Fruit fly (Drosophila melanogaster) Kc167 (cell line): Measurements from ENCODE around the gene CG1578.

Source experiments
- Myc ChIP-seq: fragments of >200 bp; optimal IDR thresholded peaks from 2 replicates; lab custom pipeline; 2017; ENCODE audit warnings: missing external identifiers
- Sin3A ChIP-seq: fragments of >200 bp; optimal IDR thresholded peaks from 2 replicates; lab custom pipeline; 2018; ENCODE audit warnings: missing external identifiers
- h ChIP-seq: fragments of >200 bp; optimal IDR thresholded peaks from 3 replicates; lab custom pipeline; 2018; ENCODE audit warnings: missing external identifiers
- insv ChIP-seq: fragments of >200 bp; optimal IDR thresholded peaks from 3 replicates; lab custom pipeline; 2018; ENCODE audit warnings: missing external identifiers
- psq ChIP-seq: fragments of >200 bp; optimal IDR thresholded peaks from 2 replicates; lab custom pipeline; 2017; ENCODE audit warnings: missing external identifiers
- ttk ChIP-seq: sonication (Bioruptor generic); optimal IDR thresholded peaks from 2 replicates; lab custom pipeline; 2017; ENCODE audit warnings: missing external identifiers

Gene CG1578

DNA sequence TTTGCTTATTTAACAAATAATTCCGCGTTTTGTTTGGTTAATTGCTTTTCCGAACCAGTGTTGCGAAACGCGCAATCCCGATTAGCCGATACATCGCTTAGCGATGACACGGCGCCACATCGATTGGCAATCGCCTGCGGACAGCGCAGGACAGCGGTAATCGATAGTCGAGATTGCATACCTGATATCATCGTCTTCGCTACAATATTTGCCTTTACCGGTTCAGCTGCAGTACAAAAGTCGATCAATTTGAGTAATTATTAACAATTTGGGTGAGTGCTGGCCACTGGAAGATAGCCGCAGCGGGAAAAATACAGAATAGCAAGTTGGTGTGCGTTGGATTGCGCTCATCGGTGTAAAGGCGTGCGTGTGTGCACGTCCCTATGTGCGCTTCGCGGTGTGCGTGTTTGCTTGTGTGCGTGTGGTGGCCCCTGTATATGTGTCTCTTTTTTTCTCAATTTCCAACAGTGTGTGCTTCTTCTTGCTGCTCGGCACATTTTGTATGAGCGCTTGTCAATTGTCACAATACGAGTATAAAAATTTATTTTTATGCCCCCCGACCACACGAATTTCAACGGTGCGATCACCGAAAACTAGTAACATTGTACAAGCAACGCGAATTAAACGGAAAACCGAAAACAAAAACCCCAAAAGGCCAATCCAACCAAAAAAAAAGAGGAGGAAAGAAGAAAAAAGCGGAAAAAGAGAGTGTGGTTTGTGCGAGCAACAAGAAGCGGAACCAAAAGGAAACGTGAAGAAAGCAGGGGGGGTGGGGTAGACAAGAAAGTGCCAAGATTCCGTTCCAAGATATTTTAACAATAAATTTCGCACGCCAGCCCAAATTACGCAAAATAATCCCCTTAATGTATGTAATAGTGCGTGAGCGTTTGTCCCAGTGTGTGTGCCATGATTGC lies 23.7 kb downstream of the CG1578 start, which contains the start of gene CkIIbeta:
Gene CkIIbeta (plus strand): TSS at position 119 of the 914 bp plus-strand sequence.
- TF ChIP-seq Sin3A (lab: Kevin White, UChicago): no peak
- TF ChIP-seq ttk (lab: Kevin White, UChicago): no peak
- no peak for TF ChIP-seq insv (lab: Kevin White, UChicago)
- no peak for TF ChIP-seq psq
- no peak for TF ChIP-seq h
- TF ChIP-seq Myc: no peak

DNA sequence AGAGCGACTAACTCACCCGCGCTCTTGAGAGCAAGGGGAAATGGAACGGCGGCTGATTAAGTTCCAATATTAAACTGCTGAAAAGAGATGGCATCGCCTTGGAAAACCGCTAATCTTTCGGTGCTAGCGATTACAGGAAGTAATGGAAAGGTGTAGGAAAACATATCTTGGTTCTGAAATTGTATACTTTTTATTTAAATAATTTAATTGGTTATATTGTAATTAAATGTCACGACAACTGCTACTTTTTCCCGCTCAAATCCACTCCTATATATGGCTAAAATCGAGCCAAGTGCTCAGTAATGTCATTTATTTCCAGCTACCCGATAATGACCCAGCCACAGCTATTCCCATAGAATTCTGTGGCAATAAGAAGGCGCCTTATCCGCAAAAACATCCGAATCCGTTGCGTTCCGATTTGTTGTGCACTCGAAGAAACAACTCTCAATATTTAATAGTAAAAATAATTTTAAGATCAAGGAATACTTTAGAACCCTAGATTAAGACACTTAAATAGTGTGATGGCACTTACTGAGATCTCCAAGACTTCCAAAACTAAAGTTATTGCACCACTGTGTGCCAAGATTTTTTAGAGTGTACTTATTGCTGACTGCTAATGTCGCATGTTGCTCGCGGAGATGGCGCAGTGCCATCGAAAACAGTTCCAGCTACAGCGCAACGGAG lies 28.0 kb downstream of the CG1578 start:
- no peak for TF ChIP-seq insv (lab: Kevin White, UChicago)
- TF ChIP-seq Sin3A (lab: Kevin White, UChicago): no peak
- TF ChIP-seq Myc: no peak
- TF ChIP-seq h: no peak
- TF ChIP-seq psq: no peak
- TF ChIP-seq ttk (lab: Kevin White, UChicago): no peak

DNA sequence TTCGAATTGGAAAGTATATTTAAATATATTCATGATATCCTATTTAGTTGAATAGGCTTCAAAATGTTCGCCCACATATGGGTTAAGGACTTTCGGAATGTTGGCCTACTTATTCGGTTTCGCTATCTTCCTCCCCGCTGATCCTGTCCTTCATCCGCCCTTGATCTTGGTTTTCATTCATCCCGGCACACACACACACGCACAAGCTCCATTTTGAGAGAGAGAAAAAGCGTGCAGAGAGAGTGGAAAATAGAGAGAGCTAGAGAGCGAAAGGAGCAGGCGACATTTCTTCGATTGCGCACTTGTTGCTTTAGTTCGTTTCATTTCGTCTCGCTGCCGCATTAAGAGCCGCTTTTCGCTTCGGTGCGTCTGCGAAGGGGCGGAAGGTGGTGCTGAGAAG lies 29.3 kb downstream of the CG1578 start, which contains the start of gene Karl:
Gene Karl (plus strand): TSS at position 301 of the 400 bp plus-strand sequence.
- TF ChIP-seq psq: no peak
- TF ChIP-seq h: no peak
- no peak for TF ChIP-seq Sin3A (lab: Kevin White, UChicago)

DNA sequence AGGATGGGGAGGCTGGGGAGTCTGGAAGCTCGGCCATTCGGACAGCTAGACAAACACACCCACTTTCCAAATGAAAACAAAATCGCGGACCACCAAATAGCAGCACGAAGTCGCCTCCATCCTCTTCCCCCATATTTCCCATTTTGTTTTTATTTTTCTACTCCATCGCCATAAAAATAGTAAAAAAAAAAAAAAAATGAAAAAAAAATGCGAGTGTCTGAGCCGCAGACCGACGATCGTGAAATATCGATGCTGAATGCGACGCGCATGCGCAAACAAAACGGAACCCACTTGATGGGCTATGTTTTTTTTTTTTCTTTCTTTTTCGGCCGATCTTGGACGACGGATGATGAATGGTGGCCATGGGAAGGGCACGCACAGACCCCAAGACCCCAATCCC lies 31.4 kb downstream of the CG1578 start:
- no peak for TF ChIP-seq Myc
- no peak for TF ChIP-seq h
- TF ChIP-seq Sin3A (lab: Kevin White, UChicago): no peak

DNA sequence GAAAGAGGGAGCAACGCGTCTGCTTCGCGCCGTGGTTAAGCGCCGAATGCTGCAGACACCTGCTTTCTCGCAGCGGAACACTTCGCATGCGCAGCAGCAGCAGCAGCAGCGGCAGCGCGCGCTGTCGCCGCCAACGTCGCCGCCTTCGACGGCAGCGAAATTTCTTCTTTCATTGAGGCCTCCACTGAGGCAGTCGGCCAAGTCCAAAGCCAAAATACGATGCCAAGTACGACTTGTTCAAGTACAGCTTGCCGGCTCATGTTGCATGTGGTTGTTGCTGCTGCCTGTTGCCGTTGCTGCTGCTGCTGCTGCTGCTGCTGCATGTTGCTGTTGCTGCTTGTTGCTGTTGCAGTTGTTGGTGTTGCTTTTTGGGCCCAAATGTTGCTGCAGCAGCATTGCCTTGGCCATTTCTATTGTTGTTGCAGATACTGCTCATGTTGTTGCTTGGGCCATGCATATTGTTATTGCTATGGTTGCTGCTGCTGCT lies 37.6 kb downstream of the CG1578 start, which contains the start of gene dy:
Gene dy (minus strand): TSS at position 51 of the 487 bp plus-strand sequence.
- TF ChIP-seq insv (lab: Kevin White, UChicago) (no peak), Myc (no peak), psq (no peak), Sin3A (lab: Kevin White, UChicago) (no peak), h (no peak), ttk (lab: Kevin White, UChicago) (no peak)

DNA sequence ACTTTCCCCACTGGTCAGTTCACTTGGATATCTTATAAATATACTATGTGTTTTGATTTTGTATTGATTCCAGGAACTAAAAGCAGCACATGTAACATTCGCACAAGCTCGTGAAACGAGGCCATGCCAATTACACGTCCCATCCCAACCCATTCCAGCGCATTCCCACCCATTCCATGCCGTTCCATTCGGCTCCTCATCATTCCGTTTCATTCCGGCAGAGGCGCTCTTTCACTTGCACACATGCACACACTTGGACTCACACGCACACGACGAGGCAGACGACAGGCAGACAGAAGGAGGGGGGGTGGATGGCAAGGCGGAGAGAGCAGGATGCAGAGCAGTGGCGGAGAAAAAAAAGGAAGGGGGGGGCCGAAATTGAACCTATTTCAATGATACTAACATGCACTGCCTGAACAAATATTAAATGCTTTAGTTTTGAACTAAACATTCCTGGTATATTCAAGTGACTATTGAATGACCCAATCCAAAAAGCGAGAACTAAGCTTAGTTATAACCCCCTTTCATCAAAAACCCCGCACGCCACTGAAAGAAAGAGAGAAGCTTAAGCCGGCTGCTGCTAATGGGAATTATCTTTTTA lies 40.3 kb downstream of the CG1578 start:
- TF ChIP-seq h: no peak

DNA sequence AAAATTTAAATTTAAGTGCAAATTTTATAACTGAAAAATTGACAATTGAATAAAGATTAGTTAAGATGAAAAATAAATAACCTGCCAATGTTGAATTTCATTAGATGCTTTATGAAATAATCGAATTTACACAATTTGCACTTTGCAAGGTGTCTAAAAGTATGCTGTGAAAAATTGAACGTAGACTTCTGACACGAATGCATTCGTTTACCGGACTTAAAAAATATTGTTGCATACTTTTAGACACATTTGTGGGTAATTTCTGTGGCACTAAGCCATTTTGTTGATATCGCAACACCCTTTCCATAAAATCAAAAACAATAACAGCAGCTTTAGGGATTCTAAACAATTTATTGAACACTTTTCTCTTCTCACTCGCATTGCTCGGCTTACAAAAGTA lies 46.9 kb downstream of the CG1578 start:
- no peak for TF ChIP-seq ttk (lab: Kevin White, UChicago)
- no peak for TF ChIP-seq Myc
- TF ChIP-seq psq: no peak
- no peak for TF ChIP-seq insv (lab: Kevin White, UChicago)
- TF ChIP-seq h: no peak
- TF ChIP-seq Sin3A (lab: Kevin White, UChicago): no peak

DNA sequence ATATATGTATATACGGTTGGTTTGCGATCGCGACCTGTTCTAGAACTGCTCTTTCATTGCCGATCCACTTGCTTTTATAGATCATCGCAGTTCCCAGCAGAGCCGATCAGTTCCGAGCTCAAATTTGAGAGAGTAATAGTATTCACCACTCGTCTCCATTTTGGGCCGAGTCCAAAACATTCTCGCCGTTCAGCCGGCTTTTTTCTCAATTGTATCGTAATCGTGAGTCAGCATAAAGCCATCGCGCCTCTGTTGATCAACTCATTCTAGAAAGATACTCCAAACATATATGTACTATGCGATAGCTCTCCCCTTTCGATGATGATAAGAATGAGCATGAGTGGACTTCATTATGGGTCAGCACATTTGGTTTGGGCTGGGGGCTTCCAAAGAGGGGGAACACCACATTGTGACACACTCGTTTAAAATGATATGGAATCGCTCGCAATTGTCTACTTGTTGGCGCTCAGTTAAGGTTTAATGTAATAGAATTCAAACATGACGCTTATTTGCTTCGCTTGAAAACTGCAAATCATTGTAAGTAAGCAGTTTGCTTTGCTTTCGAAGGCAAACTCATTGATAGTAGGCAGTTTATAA lies 51.7 kb downstream of the CG1578 start, which contains the start of gene CG9360:
Gene CG9360 (minus strand): TSS at position 51 of the 597 bp plus-strand sequence.
- TF ChIP-seq Sin3A (lab: Kevin White, UChicago): no peak
- TF ChIP-seq Myc: no peak
- TF ChIP-seq insv (lab: Kevin White, UChicago): no peak
- TF ChIP-seq h: no peak
- no peak for TF ChIP-seq psq
- no peak for TF ChIP-seq ttk (lab: Kevin White, UChicago)
